Worm (Caenorhabditis elegans): ENCODE data around the gene mpk-1.

mpk-1 gene

DNA sequence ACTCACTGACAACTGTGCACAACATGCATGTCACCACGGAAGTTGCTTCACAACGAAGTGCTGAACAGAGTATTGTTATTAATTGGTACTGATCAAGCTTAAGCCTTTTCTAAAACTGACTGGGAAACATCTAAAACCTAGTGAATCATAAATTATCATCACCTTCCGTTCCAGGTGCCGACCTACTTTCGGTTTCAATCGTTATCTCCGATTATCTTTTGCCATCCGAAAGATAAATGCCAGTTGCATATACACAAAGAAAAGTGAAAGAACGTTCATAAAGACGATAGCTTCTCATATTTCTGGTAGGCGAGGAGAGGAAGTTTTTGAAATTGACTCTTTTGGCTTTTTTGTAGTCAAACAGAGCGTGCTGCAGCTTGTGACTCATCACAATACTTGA lies 38.3 kb downstream of the mpk-1 start:
- TF ChIP-seq aly-1 (tag; optimal IDR thresholded peaks at IDR 0.05) (no peak), tbx-11 (GFP tag; IDR thresholded peaks at IDR 0.05) (no peak), pes-1 (GFP tag; IDR thresholded peaks at IDR 0.05) (no peak), sea-1 (GFP tag; conservative IDR thresholded peaks at IDR 0.05) (no peak), ceh-36 (tag; optimal IDR thresholded peaks at IDR 0.05) (no peak), scrt-1 (GFP tag; IDR thresholded peaks at IDR 0.05) (no peak), hnd-1 (tag; optimal IDR thresholded peaks at IDR 0.05) (no peak), tbx-37 (GFP tag; conservative IDR thresholded peaks at IDR 0.05) (no peak), hmbx-1 (tag; optimal IDR thresholded peaks at IDR 0.05) (no peak), ceh-13 (GFP tag; optimal IDR thresholded peaks at IDR 0.05) (no peak), tra-4 (tag; optimal IDR thresholded peaks at IDR 0.05) (no peak), ets-7 (tag; optimal IDR thresholded peaks at IDR 0.05) (no peak), hmg-4 (GFP tag; optimal IDR thresholded peaks at IDR 0.05) (no peak), flt-1 (GFP tag; IDR thresholded peaks at IDR 0.05) (no peak), F13C5.2 (tag; optimal IDR thresholded peaks at IDR 0.05) (no peak), B0310.2 (tag; optimal IDR thresholded peaks at IDR 0.05) (no peak), ama-1 (optimal IDR thresholded peaks at IDR 0.05) (no peak)

DNA sequence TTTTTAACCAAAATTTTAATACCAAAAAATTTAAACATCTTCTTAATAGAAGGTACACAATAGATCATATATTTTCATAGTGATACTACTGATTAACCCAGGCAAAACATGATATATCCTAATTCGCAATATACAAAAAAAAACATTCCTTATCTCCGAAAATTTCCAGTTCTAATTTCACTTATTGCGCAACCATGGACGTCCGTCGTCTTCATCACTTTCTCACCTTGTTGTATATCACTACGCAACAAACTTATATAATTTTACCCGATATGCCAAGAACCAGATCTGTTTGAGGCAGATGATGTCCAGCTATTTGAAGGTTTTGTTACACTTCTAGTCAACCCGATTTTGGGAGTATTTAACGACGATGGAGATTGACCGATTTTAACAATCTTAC lies 40.1 kb downstream of the mpk-1 start, which contains the start of gene R74.2:
TSS of gene R74.2 (plus strand) at position 316 of the 400 bp plus-strand sequence.
- no peak for TF ChIP-seq hmg-4 (GFP tag; optimal IDR thresholded peaks at IDR 0.05)

DNA sequence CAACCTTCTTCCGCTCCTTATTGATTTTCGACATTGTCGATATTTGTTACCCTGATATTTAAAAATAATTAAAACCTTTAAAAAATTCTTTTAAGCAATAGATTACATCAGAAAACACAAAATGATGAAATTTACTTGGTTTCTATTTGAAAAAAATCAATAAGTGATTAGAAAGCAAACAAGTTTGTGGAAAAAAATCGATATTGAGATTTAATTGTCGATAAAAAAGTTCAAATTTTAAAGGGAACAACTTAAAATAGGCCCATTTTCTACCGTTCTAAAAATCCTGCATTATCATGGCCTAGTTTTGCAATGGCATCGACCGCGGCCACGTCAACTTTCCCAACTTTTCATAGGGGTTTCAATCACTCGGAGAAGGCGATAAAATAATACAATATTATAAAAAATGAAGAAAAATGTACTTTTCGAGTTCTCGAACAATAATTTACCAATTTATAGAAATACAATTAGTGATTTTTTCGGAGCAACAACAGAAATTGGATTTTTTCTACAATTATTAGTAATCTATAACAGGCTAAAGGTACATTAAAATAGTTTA lies 41.1 kb downstream of the mpk-1 start, which contains the start of gene lars-1:
TSS of gene lars-1 (minus strand) at position 51 of the 559 bp plus-strand sequence.
- TF ChIP-seq sea-1 (GFP tag; conservative IDR thresholded peaks at IDR 0.05) (no peak), hmbx-1 (tag; optimal IDR thresholded peaks at IDR 0.05) (no peak), hnd-1 (tag; optimal IDR thresholded peaks at IDR 0.05) (no peak), F13C5.2 (tag; optimal IDR thresholded peaks at IDR 0.05) (no peak), scrt-1 (GFP tag; IDR thresholded peaks at IDR 0.05) (no peak), ceh-36 (tag; optimal IDR thresholded peaks at IDR 0.05) (no peak), hmg-4 (GFP tag; optimal IDR thresholded peaks at IDR 0.05) (no peak), ama-1 (optimal IDR thresholded peaks at IDR 0.05) (no peak), ceh-13 (GFP tag; optimal IDR thresholded peaks at IDR 0.05) (no peak), tra-4 (tag; optimal IDR thresholded peaks at IDR 0.05) (no peak), pes-1 (GFP tag; IDR thresholded peaks at IDR 0.05) (no peak), aly-1 (tag; optimal IDR thresholded peaks at IDR 0.05) (no peak), B0310.2 (tag; optimal IDR thresholded peaks at IDR 0.05) (no peak), tbx-11 (GFP tag; IDR thresholded peaks at IDR 0.05) (no peak)

DNA sequence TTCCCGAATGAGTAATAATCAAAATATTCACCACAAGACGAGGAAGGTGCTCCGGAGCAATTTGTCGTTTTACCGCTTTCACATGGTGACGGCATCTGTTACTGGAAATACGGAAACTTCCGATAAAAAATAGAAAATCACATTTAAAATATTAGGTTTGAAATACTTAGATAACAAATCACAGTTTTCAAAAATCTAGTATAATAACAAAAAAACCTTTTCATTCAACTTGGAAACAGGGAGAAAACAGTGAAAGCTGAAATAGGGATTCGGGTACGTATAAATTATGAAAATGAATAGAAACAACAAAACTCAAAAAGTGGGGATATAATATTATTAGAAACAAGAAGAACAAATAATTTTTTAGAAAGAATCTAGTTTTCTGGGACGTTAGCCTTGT lies 46.6 kb downstream of the mpk-1 start, which contains the start of gene C16C10.1:
TSS of gene C16C10.1 (minus strand) at position 101 of the 400 bp plus-strand sequence.
- TF ChIP-seq F13C5.2 (tag; optimal IDR thresholded peaks at IDR 0.05): no peak
- no peak for TF ChIP-seq sea-1 (GFP tag; conservative IDR thresholded peaks at IDR 0.05)
- TF ChIP-seq hmg-4 (GFP tag; optimal IDR thresholded peaks at IDR 0.05): no peak
- TF ChIP-seq aly-1 (tag; optimal IDR thresholded peaks at IDR 0.05): no peak
- TF ChIP-seq ets-7 (tag; optimal IDR thresholded peaks at IDR 0.05): no peak
- TF ChIP-seq ama-1 (optimal IDR thresholded peaks at IDR 0.05): no peak
- TF ChIP-seq tra-4 (tag; optimal IDR thresholded peaks at IDR 0.05): no peak
- TF ChIP-seq hnd-1 (tag; optimal IDR thresholded peaks at IDR 0.05): no peak
- no peak for TF ChIP-seq pes-1 (GFP tag; IDR thresholded peaks at IDR 0.05)
- TF ChIP-seq tbx-11 (GFP tag; IDR thresholded peaks at IDR 0.05): no peak

DNA sequence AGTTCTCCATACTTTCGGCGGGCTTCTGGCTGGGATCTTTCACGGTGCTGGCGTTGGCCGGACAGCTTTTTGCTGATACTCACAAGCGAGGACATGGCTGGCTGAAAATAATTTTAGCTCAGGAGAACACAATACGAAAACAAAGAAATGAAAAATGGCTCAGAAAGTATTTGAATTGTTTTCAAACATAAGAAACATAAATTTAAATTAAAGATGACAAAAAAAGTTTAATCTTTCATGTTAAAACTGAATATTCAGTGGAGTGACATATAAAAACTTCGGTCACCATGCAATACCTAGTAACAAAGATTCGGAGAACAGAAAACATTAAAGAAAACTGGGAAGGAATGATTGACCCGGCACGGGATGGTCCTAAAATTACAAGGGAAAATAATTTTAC lies 49.3 kb downstream of the mpk-1 start, which contains the start of gene C16C10.2:
TSS of gene C16C10.2 (minus strand) at position 101 of the 400 bp plus-strand sequence.
- TF ChIP-seq pes-1 (GFP tag; IDR thresholded peaks at IDR 0.05): no peak
- no peak for TF ChIP-seq F13C5.2 (tag; optimal IDR thresholded peaks at IDR 0.05)
- no peak for TF ChIP-seq scrt-1 (GFP tag; IDR thresholded peaks at IDR 0.05)
- TF ChIP-seq tra-4 (tag; optimal IDR thresholded peaks at IDR 0.05): no peak
- TF ChIP-seq ceh-13 (GFP tag; optimal IDR thresholded peaks at IDR 0.05): no peak
- TF ChIP-seq ama-1 (optimal IDR thresholded peaks at IDR 0.05): no peak
- TF ChIP-seq hmbx-1 (tag; optimal IDR thresholded peaks at IDR 0.05): no peak
- TF ChIP-seq tbx-37 (GFP tag; conservative IDR thresholded peaks at IDR 0.05): no peak
- TF ChIP-seq B0310.2 (tag; optimal IDR thresholded peaks at IDR 0.05): no peak
- no peak for TF ChIP-seq tbx-11 (GFP tag; IDR thresholded peaks at IDR 0.05)
- no peak for TF ChIP-seq flt-1 (GFP tag; IDR thresholded peaks at IDR 0.05)
- TF ChIP-seq ets-7 (tag; optimal IDR thresholded peaks at IDR 0.05): no peak

DNA sequence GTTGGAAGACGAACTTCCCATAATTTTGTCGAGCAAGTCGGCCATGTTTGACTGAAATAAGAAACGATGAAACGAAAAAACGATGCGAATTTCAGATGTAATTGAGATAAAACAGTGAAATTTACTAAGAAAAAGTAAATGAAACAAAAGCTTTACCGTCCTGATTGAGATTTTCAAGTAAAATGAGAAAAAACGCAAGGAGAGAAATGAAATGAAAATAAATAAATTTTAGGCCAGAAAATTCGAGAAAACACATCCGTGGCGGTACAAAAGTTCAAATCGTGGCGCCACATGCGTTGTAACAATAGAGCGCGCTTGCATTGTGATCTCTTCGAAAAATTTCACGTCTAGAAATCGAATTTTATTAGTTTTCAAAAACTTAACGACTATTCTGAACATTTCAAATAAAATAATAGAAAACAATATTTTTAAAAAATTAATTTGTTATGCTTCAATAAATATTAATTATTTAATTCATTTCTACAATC lies 51.8 kb downstream of the mpk-1 start, which contains the start of the genes hrde-1 and C16C10.13:
TSS of gene hrde-1 (minus strand) at position 51 of the 488 bp plus-strand sequence.
TSS of gene C16C10.13 (plus strand) at position 332 of the 488 bp plus-strand sequence.
- TF ChIP-seq tbx-11 (GFP tag; IDR thresholded peaks at IDR 0.05): no peak
- TF ChIP-seq ceh-13 (GFP tag; optimal IDR thresholded peaks at IDR 0.05): no peak
- TF ChIP-seq ama-1 (optimal IDR thresholded peaks at IDR 0.05): no peak
- no peak for TF ChIP-seq pes-1 (GFP tag; IDR thresholded peaks at IDR 0.05)
- TF ChIP-seq tbx-37 (GFP tag; conservative IDR thresholded peaks at IDR 0.05): no peak
- TF ChIP-seq ceh-36 (tag; optimal IDR thresholded peaks at IDR 0.05): no peak
- TF ChIP-seq B0310.2 (tag; optimal IDR thresholded peaks at IDR 0.05): no peak
- TF ChIP-seq hmg-4 (GFP tag; optimal IDR thresholded peaks at IDR 0.05): no peak
- TF ChIP-seq hmbx-1 (tag; optimal IDR thresholded peaks at IDR 0.05): no peak
- no peak for TF ChIP-seq hnd-1 (tag; optimal IDR thresholded peaks at IDR 0.05)

DNA sequence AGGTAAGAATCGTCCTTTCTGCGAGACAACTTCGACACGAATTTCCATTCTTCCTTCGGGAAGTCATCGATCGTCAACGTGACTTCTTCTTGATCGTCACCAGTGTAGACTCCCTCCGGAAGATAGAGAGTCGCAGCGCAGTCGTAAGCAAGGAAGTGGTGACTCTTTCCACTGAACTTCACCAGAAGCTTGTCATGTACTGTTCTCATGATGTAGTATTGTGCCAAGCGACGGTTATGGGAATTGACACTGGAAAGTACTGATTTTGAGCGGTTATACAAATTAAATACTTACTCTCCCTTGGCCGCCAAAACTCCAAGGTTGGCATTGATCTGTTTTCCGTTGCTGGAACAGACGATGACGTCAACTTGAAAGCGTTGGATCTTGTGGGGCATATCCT lies 52.4 kb downstream of the mpk-1 start:
- no peak for TF ChIP-seq F13C5.2 (tag; optimal IDR thresholded peaks at IDR 0.05)
- TF ChIP-seq ceh-36 (tag; optimal IDR thresholded peaks at IDR 0.05): no peak
- no peak for TF ChIP-seq flt-1 (GFP tag; IDR thresholded peaks at IDR 0.05)
- TF ChIP-seq sea-1 (GFP tag; conservative IDR thresholded peaks at IDR 0.05): no peak
- no peak for TF ChIP-seq ceh-13 (GFP tag; optimal IDR thresholded peaks at IDR 0.05)
- TF ChIP-seq hmg-4 (GFP tag; optimal IDR thresholded peaks at IDR 0.05): no peak
- no peak for TF ChIP-seq scrt-1 (GFP tag; IDR thresholded peaks at IDR 0.05)
- no peak for TF ChIP-seq hmbx-1 (tag; optimal IDR thresholded peaks at IDR 0.05)
- no peak for TF ChIP-seq pes-1 (GFP tag; IDR thresholded peaks at IDR 0.05)
- no peak for TF ChIP-seq hnd-1 (tag; optimal IDR thresholded peaks at IDR 0.05)
